Worm (Caenorhabditis elegans) whole organism, L4/young adult: ENCODE results near the gene str-73.
"Not testable (repeated sequence)": the region's sequence is repeated elsewhere in the genome, so short reads cannot be mapped to it uniquely, and the experiment has no call there.

Experiments used
- dao-5 ChIP-seq: sonication (generic microtip); optimal IDR thresholded peaks from 2 replicates; lab custom pipeline; 2016; ENCODE audit warnings: missing genotype, missing genetic modification characterization, moderate library complexity, missing compliant biosample characterization
- him-1 ChIP-seq: sonication (generic microtip); optimal IDR thresholded peaks from 2 replicates; lab custom pipeline; 2016; ENCODE audit warnings: missing genotype, missing genetic modification reagents, missing genetic modification characterization, missing compliant biosample characterization

DNA sequence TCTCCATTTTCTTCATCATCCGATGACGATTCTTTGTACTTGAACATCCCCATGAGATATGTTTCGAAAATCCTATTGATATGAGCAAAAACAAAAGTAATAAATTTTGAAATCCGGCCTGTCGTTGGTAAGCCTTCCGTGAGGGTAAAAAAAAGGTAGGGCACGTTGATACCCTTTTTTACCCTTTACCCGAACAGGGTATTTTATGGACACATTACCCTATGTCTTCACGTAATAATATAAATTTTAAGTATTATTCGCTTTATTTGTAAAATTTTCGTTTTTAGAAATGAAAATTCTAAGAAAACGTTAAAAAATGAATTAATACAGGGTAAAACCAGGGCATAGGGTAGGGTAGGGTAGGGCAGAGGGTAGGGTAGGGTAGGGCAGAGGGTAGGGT lies 46.3 kb upstream of the str-73 start, which contains the start of gene F13A7.7:
- not testable (repeated sequence) for TF ChIP-seq dao-5; him-1 (tag; lab: Kevin White, UChicago)
